Worm (Caenorhabditis elegans) whole organism, L4/young adult: Measurements from ENCODE around the gene rhr-2.

Experiments used
- W03F9.2 ChIP-seq: fragments of 150-350 bp; optimal IDR thresholded peaks from 2 replicates; lab custom pipeline; 2014; ENCODE audit warnings: missing biosample characterization, missing genetic modification characterization
- dao-5 ChIP-seq: sonication (generic microtip); optimal IDR thresholded peaks from 2 replicates; lab custom pipeline; 2016; ENCODE audit warnings: missing genotype, missing genetic modification characterization, moderate library complexity, missing compliant biosample characterization
- him-1 ChIP-seq: sonication (generic microtip); optimal IDR thresholded peaks from 2 replicates; lab custom pipeline; 2016; ENCODE audit warnings: missing genotype, missing genetic modification reagents, missing genetic modification characterization, missing compliant biosample characterization

ce11 chrV:11776538-11776937 lies 46.6 kb upstream of the rhr-2 start, which contains the start of gene F55A11.6:
- TF ChIP-seq dao-5 (tag; lab: Kevin White, UChicago) (no peak), him-1 (no peak), W03F9.2 (tag; lab: Kevin White, UChicago) (no peak)
